Worm (Caenorhabditis elegans) whole organism, L4 larva: Measurements from ENCODE around the gene F40G9.9.

Experiments used
- Y5F2A.4 ChIP-seq: fragments of 200-800 bp; sonication (Bioruptor generic); optimal IDR thresholded peaks from 2 replicates; lab custom pipeline; 2018; ENCODE audit warnings: mild to moderate bottlenecking, missing genetic modification characterization, missing compliant biosample characterization
- egl-27 ChIP-seq: sonication (generic microtip); optimal IDR thresholded peaks from 3 replicates; lab custom pipeline; 2017; ENCODE audit warnings: missing biosample characterization, missing genetic modification reagents, missing genetic modification characterization
- hlh-30 ChIP-seq: sonication (generic microtip); optimal IDR thresholded peaks from 2 replicates; lab custom pipeline; 2017; ENCODE audit warnings: antibody characterized with exemption, mild to moderate bottlenecking, missing genetic modification characterization, missing compliant biosample characterization; ENCODE audit not compliant: insufficient read depth
- pqm-1 ChIP-seq: sonication (generic microtip); optimal IDR thresholded peaks from 2 replicates; lab custom pipeline; 2017; ENCODE audit warnings: missing biosample characterization, missing genetic modification characterization

DNA sequence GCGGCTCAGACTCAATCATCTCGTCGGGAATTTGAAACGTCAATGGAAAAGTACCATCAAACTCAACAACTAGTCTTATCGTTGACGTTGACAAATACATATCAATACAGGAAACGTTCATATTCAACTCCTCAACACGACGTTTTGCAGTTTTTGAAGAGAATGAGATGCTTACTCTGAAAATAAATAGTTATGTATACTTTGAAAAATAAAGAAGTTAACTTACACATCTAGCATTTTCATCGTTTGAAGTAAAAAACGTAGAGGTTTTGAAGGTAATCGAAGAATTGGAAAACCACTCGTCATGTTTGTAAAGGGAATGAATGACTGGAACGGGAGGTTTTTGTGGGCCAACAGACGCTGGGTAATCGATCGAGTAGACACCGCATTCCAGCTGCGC lies 30.6 kb downstream of the F40G9.9 start, which contains the start of gene fbxb-81:
- no peak for TF ChIP-seq pqm-1 (tag; lab: Kevin White, UChicago)
- no peak for TF ChIP-seq hlh-30 (tag; lab: Kevin White, UChicago)
- TF ChIP-seq egl-27: no peak
- no peak for TF ChIP-seq Y5F2A.4 (GFP tag; lab: Kevin White, UChicago)
